1 fruit fly cellular context compared by ENCODE assay signal in genomic region chr2L:8229628-8230027, dm6.
TF ChIP-seq lines count a peak whose summit lies in the region.

No protein-coding gene starts in this region.

TF ChIP-seq in whole organism, embryonic, 481 proteins besides CTCF, POLR2A, EP300 and RAD21 (continued from another document and continues in another):
- TF ChIP-seq Usf (GFP tag; optimal IDR thresholded peaks at IDR 0.05; lab: Kevin White, UChicago) (no peak), CG3281 (GFP tag; optimal IDR thresholded peaks at IDR 0.05; lab: Kevin White, UChicago) (no peak), CG14667 (GFP tag; IDR thresholded peaks at IDR 0.05; lab: Robert Waterston, UW) (no peak), cas (GFP tag; IDR thresholded peaks at IDR 0.05; lab: Robert Waterston, UW) (no peak), dpn (GFP tag; optimal IDR thresholded peaks at IDR 0.05; lab: Kevin White, UChicago) (no peak), CG8944 (GFP tag; optimal IDR thresholded peaks at IDR 0.05; lab: Kevin White, UChicago) (no peak), hkb (optimal IDR thresholded peaks at IDR 0.05; lab: Kevin White, UChicago) (no peak), hkb (GFP tag; IDR thresholded peaks at IDR 0.05; lab: Robert Waterston, UW) (peak; percentile 50; the same call in 1 of the 2 replicates), Vsx1 (GFP tag; optimal IDR thresholded peaks at IDR 0.05; lab: Kevin White, UChicago) (no peak), Dfd (GFP tag; optimal IDR thresholded peaks at IDR 0.05; lab: Kevin White, UChicago) (no peak), sima (GFP tag; optimal IDR thresholded peaks at IDR 0.05; lab: Kevin White, UChicago) (no peak), bsh (GFP tag; optimal IDR thresholded peaks at IDR 0.05; lab: Kevin White, UChicago) (peak in 1 of 2 experiments; percentile 15), Stat92E (GFP tag; optimal IDR thresholded peaks at IDR 0.05; lab: Kevin White, UChicago) (no peak), gce (GFP tag; IDR thresholded peaks at IDR 0.05; lab: Robert Waterston, UW) (no peak), ci (GFP tag; IDR thresholded peaks at IDR 0.05; lab: Robert Waterston, UW) (no peak), CG32532 (GFP tag; IDR thresholded peaks at IDR 0.05; lab: Robert Waterston, UW) (peak; percentile 46; the same call in 1 of the 2 replicates), CG15479 (GFP tag; optimal IDR thresholded peaks at IDR 0.05; lab: Kevin White, UChicago) (no peak), CG16815 (GFP tag; optimal IDR thresholded peaks at IDR 0.05; lab: Kevin White, UChicago) (no peak), phol (tag; optimal IDR thresholded peaks at IDR 0.05; lab: Kevin White, UChicago) (peak; percentile 18), ATbp (GFP tag; optimal IDR thresholded peaks at IDR 0.05; lab: Kevin White, UChicago) (no peak), lab (GFP tag; optimal IDR thresholded peaks at IDR 0.05; lab: Kevin White, UChicago) (no peak), CG10321 (GFP tag; IDR thresholded peaks at IDR 0.05; lab: Robert Waterston, UW) (no peak), CG7556 (GFP tag; optimal IDR thresholded peaks at IDR 0.05; lab: Kevin White, UChicago) (no peak), trem (tag; optimal IDR thresholded peaks at IDR 0.05; lab: Kevin White, UChicago) (no peak), Hmx (GFP tag; optimal IDR thresholded peaks at IDR 0.05; lab: Kevin White, UChicago) (no peak), Aef1 (GFP tag; IDR thresholded peaks at IDR 0.05; lab: Robert Waterston, UW) (no peak), onecut (GFP tag; IDR thresholded peaks at IDR 0.05; lab: Robert Waterston, UW) (peak; percentile 24), CG12744 (GFP tag; optimal IDR thresholded peaks at IDR 0.05; lab: Kevin White, UChicago) (no peak), croc (GFP tag; conservative IDR thresholded peaks at IDR 0.05; lab: Robert Waterston, UW) (no peak), gfzf (GFP tag; optimal IDR thresholded peaks at IDR 0.05; lab: Kevin White, UChicago) (no peak), CG8359 (GFP tag; optimal IDR thresholded peaks at IDR 0.05; lab: Kevin White, UChicago; ENCODE audit: borderline replicate concordance) (no peak), Dll (GFP tag; IDR thresholded peaks at IDR 0.05; lab: Robert Waterston, UW; ENCODE audit: partially characterized antibody) (no peak), CG12942 (GFP tag; optimal IDR thresholded peaks at IDR 0.05; lab: Kevin White, UChicago) (no peak), pzg (GFP tag; optimal IDR thresholded peaks at IDR 0.05; lab: Kevin White, UChicago) (no peak), CG15601 (tag; optimal IDR thresholded peaks at IDR 0.05; lab: Kevin White, UChicago) (no peak), ato (GFP tag; IDR thresholded peaks at IDR 0.05; lab: Robert Waterston, UW; ENCODE audit: partially characterized antibody) (no peak), CG10543 (GFP tag; optimal IDR thresholded peaks at IDR 0.05; lab: Kevin White, UChicago) (no peak), CG3995 (GFP tag; optimal IDR thresholded peaks at IDR 0.05; lab: Kevin White, UChicago) (no peak), chif (GFP tag; optimal IDR thresholded peaks at IDR 0.05; lab: Kevin White, UChicago) (peak in 1 of 2 experiments; percentile 24), Awh (GFP tag; IDR thresholded peaks at IDR 0.05; lab: Robert Waterston, UW) (no peak), slp2 (GFP tag; optimal IDR thresholded peaks at IDR 0.05; lab: Kevin White, UChicago) (no peak), tx (GFP tag; optimal IDR thresholded peaks at IDR 0.05; lab: Kevin White, UChicago) (no peak), salm (tag; optimal IDR thresholded peaks at IDR 0.05; lab: Kevin White, UChicago) (no peak), run (tag; optimal IDR thresholded peaks at IDR 0.05; lab: Kevin White, UChicago) (no peak), CG3847 (GFP tag; IDR thresholded peaks at IDR 0.05; lab: Robert Waterston, UW) (peak; percentile 46), CG9817 (tag; optimal IDR thresholded peaks at IDR 0.05; lab: Kevin White, UChicago) (no peak), so (GFP tag; IDR thresholded peaks at IDR 0.05; lab: Robert Waterston, UW) (no peak), ap (GFP tag; IDR thresholded peaks at IDR 0.05; lab: Robert Waterston, UW) (no peak), BEAF-32 (GFP tag; optimal IDR thresholded peaks at IDR 0.05; lab: Kevin White, UChicago) (no peak), CG2116 (GFP tag; optimal IDR thresholded peaks at IDR 0.05; lab: Kevin White, UChicago) (no peak), CG16779 (GFP tag; IDR thresholded peaks at IDR 0.05; lab: Robert Waterston, UW) (no peak), stc (GFP tag; IDR thresholded peaks at IDR 0.05; lab: Robert Waterston, UW) (peak; percentile 46; the same call in 1 of the 2 replicates), Elba2 (GFP tag; optimal IDR thresholded peaks at IDR 0.05; lab: Kevin White, UChicago) (no peak), Dp (GFP tag; optimal IDR thresholded peaks at IDR 0.05; lab: Kevin White, UChicago) (no peak), jing (GFP tag; optimal IDR thresholded peaks at IDR 0.05; lab: Kevin White, UChicago) (no peak), ttk (GFP tag; IDR thresholded peaks at IDR 0.05; lab: Robert Waterston, UW) (0 out of 2 replicates have a peak, but pooled peaks have one; percentile 23), p53 (GFP tag; optimal IDR thresholded peaks at IDR 0.05; lab: Kevin White, UChicago) (no peak), HmgZ (tag; optimal IDR thresholded peaks at IDR 0.05; lab: Kevin White, UChicago) (no peak), CG10366 (GFP tag; IDR thresholded peaks at IDR 0.05; lab: Robert Waterston, UW) (peak; percentile 31; the same call in 1 of the 2 replicates), chn (GFP tag; optimal IDR thresholded peaks at IDR 0.05; lab: Kevin White, UChicago) (peak; percentile 14), NFAT (GFP tag; IDR thresholded peaks at IDR 0.05; lab: Robert Waterston, UW) (no peak), CG12104 (GFP tag; optimal IDR thresholded peaks at IDR 0.05; lab: Kevin White, UChicago) (no peak), zen2 (GFP tag; IDR thresholded peaks at IDR 0.05; lab: Robert Waterston, UW; ENCODE audit: partially characterized antibody) (no peak), Dbx (GFP tag; IDR thresholded peaks at IDR 0.05; lab: Robert Waterston, UW) (0 out of 3 replicates have a peak, but pooled peaks have one; percentile 20), br (optimal IDR thresholded peaks at IDR 0.05; lab: Kevin White, UChicago) (no peak), CG7839 (tag; optimal IDR thresholded peaks at IDR 0.05; lab: Kevin White, UChicago) (peak; percentile 40), grau (tag; optimal IDR thresholded peaks at IDR 0.05; lab: Kevin White, UChicago) (peak; percentile 35), sug (tag; optimal IDR thresholded peaks at IDR 0.05; lab: Kevin White, UChicago) (no peak), Xbp1 (GFP tag; optimal IDR thresholded peaks at IDR 0.05; lab: Kevin White, UChicago) (peak; percentile 20), schlank (tag; optimal IDR thresholded peaks at IDR 0.05; lab: Kevin White, UChicago) (no peak), CG3407 (GFP tag; optimal IDR thresholded peaks at IDR 0.05; lab: Kevin White, UChicago) (no peak), Bgb (GFP tag; IDR thresholded peaks at IDR 0.05; lab: Robert Waterston, UW; ENCODE audit: partially characterized antibody) (no peak), mld (GFP tag; IDR thresholded peaks at IDR 0.05; lab: Robert Waterston, UW; ENCODE audit: partially characterized antibody) (no peak), jumu (GFP tag; optimal IDR thresholded peaks at IDR 0.05; lab: Kevin White, UChicago) (no peak), bigmax (GFP tag; optimal IDR thresholded peaks at IDR 0.05; lab: Kevin White, UChicago) (no peak), NfI (GFP tag; optimal IDR thresholded peaks at IDR 0.05; lab: Kevin White, UChicago) (no peak), Fer2 (tag; optimal IDR thresholded peaks at IDR 0.05; lab: Kevin White, UChicago) (no peak), tup (GFP tag; optimal IDR thresholded peaks at IDR 0.05; lab: Kevin White, UChicago) (no peak), mam (GFP tag; optimal IDR thresholded peaks at IDR 0.05; lab: Kevin White, UChicago) (peak; percentile 14), CG13296 (GFP tag; optimal IDR thresholded peaks at IDR 0.05; lab: Kevin White, UChicago) (no peak), lov (optimal IDR thresholded peaks at IDR 0.05; lab: Kevin White, UChicago) (no peak), lov (GFP tag; IDR thresholded peaks at IDR 0.05; lab: Robert Waterston, UW) (no peak), CG32772 (GFP tag; IDR thresholded peaks at IDR 0.05; lab: Robert Waterston, UW) (no peak), Gug (GFP tag; IDR thresholded peaks at IDR 0.05; lab: Robert Waterston, UW) (0 out of 4 replicates have a peak, but pooled peaks have one; percentile 24), CG14050 (GFP tag; IDR thresholded peaks at IDR 0.05; lab: Robert Waterston, UW) (no peak; the same call in 2 of the 3 replicates), CG30403 (GFP tag; optimal IDR thresholded peaks at IDR 0.05; lab: Kevin White, UChicago) (peak; percentile 11), sisA (GFP tag; IDR thresholded peaks at IDR 0.05; lab: Robert Waterston, UW) (peak; percentile 25; the same call in 1 of the 2 replicates), Mes4 (GFP tag; optimal IDR thresholded peaks at IDR 0.05; lab: Kevin White, UChicago) (no peak), dm (GFP tag; optimal IDR thresholded peaks at IDR 0.05; lab: Kevin White, UChicago) (no peak), fru (optimal IDR thresholded peaks at IDR 0.05; lab: Kevin White, UChicago) (no peak), CG7372 (GFP tag; IDR thresholded peaks at IDR 0.05; lab: Robert Waterston, UW) (no peak), CG10565 (GFP tag; optimal IDR thresholded peaks at IDR 0.05; lab: Kevin White, UChicago) (no peak), CG11247 (GFP tag; IDR thresholded peaks at IDR 0.05; lab: Robert Waterston, UW) (no peak), bab2 (GFP tag; optimal IDR thresholded peaks at IDR 0.05; lab: Kevin White, UChicago) (no peak), CG8281 (tag; optimal IDR thresholded peaks at IDR 0.05; lab: Kevin White, UChicago) (no peak), CG6683 (GFP tag; optimal IDR thresholded peaks at IDR 0.05; lab: Kevin White, UChicago) (no peak), Hey (tag; optimal IDR thresholded peaks at IDR 0.05; lab: Kevin White, UChicago) (no peak), stwl (tag; optimal IDR thresholded peaks at IDR 0.05; lab: Kevin White, UChicago) (no peak), Ssrp (tag; optimal IDR thresholded peaks at IDR 0.05; lab: Kevin White, UChicago) (no peak), CG5180 (GFP tag; optimal IDR thresholded peaks at IDR 0.05; lab: Kevin White, UChicago) (no peak), hb (GFP tag; IDR thresholded peaks at IDR 0.05; lab: Robert Waterston, UW; ENCODE audit: partially characterized antibody) (no peak), h (optimal IDR thresholded peaks at IDR 0.05; lab: Kevin White, UChicago) (no peak), ssp (GFP tag; IDR thresholded peaks at IDR 0.05; lab: Robert Waterston, UW) (no peak), odd (GFP tag; optimal IDR thresholded peaks at IDR 0.05; lab: Kevin White, UChicago) (no peak), nerfin-2 (GFP tag; IDR thresholded peaks at IDR 0.05; lab: Robert Waterston, UW; ENCODE audit: partially characterized antibody) (no peak), prd (optimal IDR thresholded peaks at IDR 0.05; lab: Kevin White, UChicago) (no peak), prd (GFP tag; IDR thresholded peaks at IDR 0.05; lab: Robert Waterston, UW) (peak; percentile 73), CG6654 (GFP tag; optimal IDR thresholded peaks at IDR 0.05; lab: Kevin White, UChicago) (no peak), CG10959 (GFP tag; IDR thresholded peaks at IDR 0.05; lab: Robert Waterston, UW) (peak; percentile 43; the same call in 1 of the 2 replicates), abd-A (tag; optimal IDR thresholded peaks at IDR 0.05; lab: Kevin White, UChicago) (no peak), Ravus (GFP tag; IDR thresholded peaks at IDR 0.05; lab: Robert Waterston, UW) (no peak), eyg (GFP tag; optimal IDR thresholded peaks at IDR 0.05; lab: Kevin White, UChicago) (no peak), psq (GFP tag; optimal IDR thresholded peaks at IDR 0.05; lab: Kevin White, UChicago) (no peak), rib (GFP tag; IDR thresholded peaks at IDR 0.05; lab: Robert Waterston, UW) (no peak), CG10267 (tag; optimal IDR thresholded peaks at IDR 0.05; lab: Kevin White, UChicago) (no peak), Spps (tag; optimal IDR thresholded peaks at IDR 0.05; lab: Kevin White, UChicago) (no peak), CG32767 (GFP tag; IDR thresholded peaks at IDR 0.05; lab: Robert Waterston, UW) (no peak), CG10147 (GFP tag; optimal IDR thresholded peaks at IDR 0.05; lab: Kevin White, UChicago) (no peak), CG9609 (GFP tag; optimal IDR thresholded peaks at IDR 0.05; lab: Kevin White, UChicago) (peak; percentile 6), CG31441 (GFP tag; IDR thresholded peaks at IDR 0.05; lab: Robert Waterston, UW) (no peak), CG8765 (GFP tag; IDR thresholded peaks at IDR 0.05; lab: Robert Waterston, UW) (no peak), CG11695 (GFP tag; IDR thresholded peaks at IDR 0.05; lab: Robert Waterston, UW) (peak; percentile 44; the same call in 1 of the 3 replicates), Sox100B (GFP tag; optimal IDR thresholded peaks at IDR 0.05; lab: Kevin White, UChicago) (no peak), Rx (GFP tag; IDR thresholded peaks at IDR 0.05; lab: Robert Waterston, UW) (peak; percentile 19; the same call in 1 of the 2 replicates), CG9727 (GFP tag; optimal IDR thresholded peaks at IDR 0.05; lab: Kevin White, UChicago) (peak; percentile 41), inv (GFP tag; IDR thresholded peaks at IDR 0.05; lab: Robert Waterston, UW; ENCODE audit: partially characterized antibody) (no peak), gem (tag; optimal IDR thresholded peaks at IDR 0.05; lab: Kevin White, UChicago) (peak; percentile 56), Taf1 (GFP tag; IDR thresholded peaks at IDR 0.05; lab: Robert Waterston, UW) (no peak), CG6813 (GFP tag; optimal IDR thresholded peaks at IDR 0.05; lab: Kevin White, UChicago) (no peak), CG11085 (GFP tag; IDR thresholded peaks at IDR 0.05; lab: Robert Waterston, UW) (0 out of 2 replicates have a peak, but pooled peaks have one; percentile 14), cg (GFP tag; optimal IDR thresholded peaks at IDR 0.05; lab: Kevin White, UChicago) (no peak), disco-r (GFP tag; optimal IDR thresholded peaks at IDR 0.05; lab: Kevin White, UChicago) (no peak), Fer1 (GFP tag; optimal IDR thresholded peaks at IDR 0.05; lab: Kevin White, UChicago) (no peak), CG17802 (tag; optimal IDR thresholded peaks at IDR 0.05; lab: Kevin White, UChicago) (no peak), CG12391 (tag; optimal IDR thresholded peaks at IDR 0.05; lab: Kevin White, UChicago) (peak; percentile 38), CG8388 (GFP tag; optimal IDR thresholded peaks at IDR 0.05; lab: Kevin White, UChicago) (peak; percentile 7), CG30020 (tag; optimal IDR thresholded peaks at IDR 0.05; lab: Kevin White, UChicago) (no peak)
